Worm (Caenorhabditis elegans) whole organism, L4 larva: ENCODE data around the gene pap-2.

ENCODE experiments used
- D1046.2 ChIP-seq: fragments of 200-800 bp; sonication (Bioruptor generic); IDR thresholded peaks from 2 replicates; pipeline ENCODE4 v1.3.6; 2022; ENCODE audit warnings: missing genetic modification characterization, missing compliant biosample characterization
- F10B5.3 ChIP-seq: sonication (generic microtip); optimal IDR thresholded peaks from 2 replicates; lab custom pipeline; 2016; ENCODE audit warnings: mild to moderate bottlenecking, missing genetic modification characterization, missing compliant biosample characterization
- F26F4.8 ChIP-seq: fragments of 200-800 bp; sonication (Bioruptor generic); conservative IDR thresholded peaks from 2 replicates; pipeline ENCODE4 v1.3.6; 2022; ENCODE audit warnings: missing genetic modification characterization, missing compliant biosample characterization
- F37D6.2 ChIP-seq: sonication (generic microtip); optimal IDR thresholded peaks from 2 replicates; lab custom pipeline; 2016; ENCODE audit warnings: mild to moderate bottlenecking, missing genetic modification characterization, missing compliant biosample characterization
- Y75B8A.6 ChIP-seq: fragments of 200-800 bp; sonication (Bioruptor generic); IDR thresholded peaks from 2 replicates; pipeline ENCODE4 v1.3.6; 2022; ENCODE audit warnings: missing genetic modification reagents, missing genetic modification characterization, missing compliant biosample characterization
- ama-1 ChIP-seq: fragments of 150-350 bp; optimal IDR thresholded peaks from 2 replicates; lab custom pipeline; 2014; ENCODE audit warnings: inconsistent platforms, mixed read lengths
- arid-1 ChIP-seq: fragments of 200-800 bp; sonication (Bioruptor generic); conservative IDR thresholded peaks from 2 replicates; pipeline ENCODE4 v1.3.6; 2022; ENCODE audit warnings: missing genetic modification reagents, missing genetic modification characterization, missing compliant biosample characterization
- attf-4 ChIP-seq: sonication (generic microtip); optimal IDR thresholded peaks from 3 replicates; lab custom pipeline; 2017; ENCODE audit warnings: missing biosample characterization, missing genetic modification characterization
- ceh-28 ChIP-seq: fragments of 150-350 bp; optimal IDR thresholded peaks from 2 replicates; lab custom pipeline; 2014; ENCODE audit warnings: missing biosample characterization, missing genetic modification reagents, missing genetic modification characterization
- ceh-32 ChIP-seq: sonication (generic microtip); optimal IDR thresholded peaks from 2 replicates; lab custom pipeline; 2016; ENCODE audit warnings: mild to moderate bottlenecking, missing genetic modification characterization, missing compliant biosample characterization; ENCODE audit not compliant: poor library complexity
- cey-2 ChIP-seq: sonication (generic microtip); optimal IDR thresholded peaks from 3 replicates; lab custom pipeline; 2017; ENCODE audit warnings: missing genetic modification characterization, mild to moderate bottlenecking, missing compliant biosample characterization, antibody characterized with exemption, borderline replicate concordance; ENCODE audit not compliant: insufficient read depth
- daf-12 ChIP-seq: fragments of 150-350 bp; optimal IDR thresholded peaks from 2 replicates; lab custom pipeline; 2014; ENCODE audit warnings: missing biosample characterization, missing genetic modification reagents, missing genetic modification characterization
- daf-16 ChIP-seq, 3 experiments: sonication (generic microtip); optimal IDR thresholded peaks; 2 replicates each; lab custom pipeline; 2016 to 2017; ENCODE audit warnings: missing genetic modification characterization in 3 of 3, missing genetic modification reagents in 3 of 3, mild to moderate bottlenecking in 2 of 3, missing compliant biosample characterization in 2 of 3, missing biosample characterization in 1 of 3, moderate library complexity in 1 of 3
- daf-19 ChIP-seq: fragments of 200-800 bp; sonication (Bioruptor generic); conservative IDR thresholded peaks from 2 replicates; pipeline ENCODE4 v1.3.6; 2022; ENCODE audit warnings: missing genetic modification characterization, missing compliant biosample characterization
- dmd-6 ChIP-seq: fragments of 200-800 bp; sonication (Bioruptor generic); IDR thresholded peaks from 2 replicates; pipeline ENCODE4 v1.3.6; 2022; ENCODE audit warnings: missing genetic modification reagents, missing genetic modification characterization, missing compliant biosample characterization
- duxl-1 ChIP-seq: sonication (generic microtip); optimal IDR thresholded peaks from 2 replicates; lab custom pipeline; 2016; ENCODE audit warnings: mild to moderate bottlenecking, missing genetic modification characterization, moderate library complexity, missing compliant biosample characterization; ENCODE audit not compliant: poor library complexity
- dve-1 ChIP-seq: sonication (generic microtip); optimal IDR thresholded peaks from 2 replicates; lab custom pipeline; 2017; ENCODE audit warnings: antibody characterized with exemption, mild to moderate bottlenecking, missing genetic modification characterization, missing compliant biosample characterization; ENCODE audit not compliant: insufficient read depth
- fkh-10 ChIP-seq: fragments of 150-350 bp; optimal IDR thresholded peaks from 2 replicates; lab custom pipeline; 2014; ENCODE audit warnings: missing biosample characterization, missing genetic modification reagents, missing genetic modification characterization
- fos-1 ChIP-seq: fragments of 150-350 bp; optimal IDR thresholded peaks from 2 replicates; lab custom pipeline; 2014; ENCODE audit warnings: missing biosample characterization, missing genetic modification characterization
- hlh-30 ChIP-seq: sonication (generic microtip); optimal IDR thresholded peaks from 2 replicates; lab custom pipeline; 2017; ENCODE audit warnings: antibody characterized with exemption, mild to moderate bottlenecking, missing genetic modification characterization, missing compliant biosample characterization; ENCODE audit not compliant: insufficient read depth
- hmg-1.1 ChIP-seq: fragments of 200-800 bp; sonication (Bioruptor generic); IDR thresholded peaks from 2 replicates; pipeline ENCODE4 v1.3.6; 2022; ENCODE audit warnings: missing genetic modification reagents, missing genetic modification characterization, missing compliant biosample characterization
- lim-7 ChIP-seq: fragments of 200-800 bp; sonication (Bioruptor generic); IDR thresholded peaks from 2 replicates; pipeline ENCODE4 v1.3.6; 2022; ENCODE audit warnings: missing genetic modification characterization, missing compliant biosample characterization
- lin-13 ChIP-seq: fragments of 150-350 bp; optimal IDR thresholded peaks from 2 replicates; lab custom pipeline; 2014; ENCODE audit warnings: missing biosample characterization, missing genetic modification reagents, missing genetic modification characterization
- lin-15B ChIP-seq: fragments of 150-350 bp; sonication (generic microtip); optimal IDR thresholded peaks from 3 replicates; lab custom pipeline; 2014; ENCODE audit warnings: missing biosample characterization, missing genetic modification characterization
- lin-29 ChIP-seq: fragments of 200-800 bp; sonication (Bioruptor generic); IDR thresholded peaks from 2 replicates; pipeline ENCODE4 v1.3.6; 2022; ENCODE audit warnings: missing genetic modification reagents, missing genetic modification characterization, missing compliant biosample characterization
- lin-38 ChIP-seq: fragments of 200-800 bp; sonication (Bioruptor generic); IDR thresholded peaks from 2 replicates; pipeline ENCODE4 v1.3.6; 2022; ENCODE audit warnings: missing genetic modification reagents, missing genetic modification characterization, missing compliant biosample characterization
- lin-39 ChIP-seq: fragments of 150-350 bp; optimal IDR thresholded peaks from 2 replicates; lab custom pipeline; 2014; ENCODE audit warnings: missing biosample characterization, missing genetic modification reagents, missing genetic modification characterization
- lsy-2 ChIP-seq, 2 experiments: fragments of 150-350 bp in 1 of 2; sonication (generic microtip) in 1 of 2; optimal IDR thresholded peaks; 2 replicates each; lab custom pipeline; 2014 to 2017; ENCODE audit warnings: missing biosample characterization in 2 of 2, missing genetic modification characterization in 2 of 2
- madf-5 ChIP-seq, 2 experiments: fragments of 200-800 bp; sonication (Bioruptor generic); IDR thresholded peaks; 2 replicates each; pipeline ENCODE4 v1.3.6; 2022; ENCODE audit warnings: missing compliant biosample characterization in 2 of 2, missing genetic modification characterization in 2 of 2
- madf-9 ChIP-seq: fragments of 200-800 bp; sonication (Bioruptor generic); conservative IDR thresholded peaks from 2 replicates; pipeline ENCODE4 v1.3.6; 2022; ENCODE audit warnings: missing genetic modification reagents, missing genetic modification characterization, missing compliant biosample characterization
- mdl-1 ChIP-seq, 2 experiments: fragments of 150-350 bp in 1 of 2; sonication (generic microtip) in 1 of 2; optimal IDR thresholded peaks; 2 replicates each; lab custom pipeline; 2014 to 2017; ENCODE audit warnings: missing biosample characterization in 2 of 2, missing genetic modification characterization in 2 of 2
- nhr-102 ChIP-seq: sonication (generic microtip); optimal IDR thresholded peaks from 2 replicates; lab custom pipeline; 2016; ENCODE audit warnings: mild to moderate bottlenecking, missing genetic modification characterization, moderate library complexity, missing compliant biosample characterization
- nhr-28 ChIP-seq: fragments of 150-350 bp; optimal IDR thresholded peaks from 2 replicates; lab custom pipeline; 2014; ENCODE audit warnings: missing biosample characterization, missing genetic modification characterization
- nhr-42 ChIP-seq: fragments of 200-800 bp; sonication (Bioruptor generic); IDR thresholded peaks from 2 replicates; pipeline ENCODE4 v1.3.6; 2022; ENCODE audit warnings: missing genetic modification characterization, missing compliant biosample characterization
- nhr-6 ChIP-seq: fragments of 150-350 bp; optimal IDR thresholded peaks from 2 replicates; lab custom pipeline; 2014; ENCODE audit warnings: missing biosample characterization, missing genetic modification characterization
- nhr-77 ChIP-seq: fragments of 150-350 bp; optimal IDR thresholded peaks from 2 replicates; lab custom pipeline; 2014; ENCODE audit warnings: missing biosample characterization, missing genetic modification characterization
- pha-4 ChIP-seq, 2 experiments: fragments of 150-350 bp in 1 of 2; fragments of 200-800 bp in 1 of 2; sonication (Bioruptor generic) in 1 of 2; IDR thresholded peaks in 1 of 2; optimal IDR thresholded peaks in 1 of 2; 2 replicates each; pipeline versions ENCODE4 v1.3.6 to Lab custom; 2014 to 2022; ENCODE audit warnings: missing genetic modification characterization in 2 of 2, missing genetic modification reagents in 2 of 2, missing biosample characterization in 1 of 2, missing compliant biosample characterization in 1 of 2
- pqm-1 ChIP-seq: sonication (generic microtip); optimal IDR thresholded peaks from 2 replicates; lab custom pipeline; 2017; ENCODE audit warnings: missing biosample characterization, missing genetic modification characterization
- saeg-2 ChIP-seq: fragments of 200-800 bp; sonication (Bioruptor generic); IDR thresholded peaks from 2 replicates; pipeline ENCODE4 v1.3.6; 2022; ENCODE audit warnings: missing genetic modification reagents, missing genetic modification characterization, missing compliant biosample characterization
- sdz-12 ChIP-seq: fragments of 200-800 bp; sonication (Bioruptor generic); optimal IDR thresholded peaks from 2 replicates; lab custom pipeline; 2018; ENCODE audit warnings: mild to moderate bottlenecking, missing genetic modification characterization, missing compliant biosample characterization
- set-16 ChIP-seq: fragments of 200-800 bp; sonication (Bioruptor generic); IDR thresholded peaks from 2 replicates; pipeline ENCODE4 v1.3.6; 2022; ENCODE audit warnings: missing genetic modification reagents, missing genetic modification characterization, missing compliant biosample characterization
- spr-1 ChIP-seq: sonication (generic microtip); optimal IDR thresholded peaks from 2 replicates; lab custom pipeline; 2016; ENCODE audit warnings: mild to moderate bottlenecking, missing genetic modification characterization, missing compliant biosample characterization
- spr-3 ChIP-seq: fragments of 200-800 bp; sonication (Bioruptor generic); optimal IDR thresholded peaks from 2 replicates; lab custom pipeline; 2018; ENCODE audit warnings: mild to moderate bottlenecking, missing genetic modification characterization, missing compliant biosample characterization
- unc-130 ChIP-seq: sonication (generic microtip); optimal IDR thresholded peaks from 2 replicates; lab custom pipeline; 2016; ENCODE audit warnings: missing genetic modification reagents, missing genetic modification characterization, missing compliant biosample characterization
- unc-62 ChIP-seq, 3 experiments: fragments of 150-350 bp in 1 of 3; sonication (generic microtip); optimal IDR thresholded peaks in 2 of 3; peaks in 1 of 3; 1 replicate in 1 of 3; 2 replicates in 2 of 3; lab custom pipeline; 2014 to 2017; ENCODE audit warnings: missing biosample characterization in 3 of 3, missing genetic modification characterization in 3 of 3, missing genetic modification reagents in 3 of 3, missing genotype in 1 of 3
- zag-1 ChIP-seq: fragments of 150-350 bp; optimal IDR thresholded peaks from 2 replicates; lab custom pipeline; 2014; ENCODE audit warnings: missing biosample characterization, missing genetic modification characterization
- ztf-11 ChIP-seq: fragments of 150-350 bp; optimal IDR thresholded peaks from 2 replicates; lab custom pipeline; 2014; ENCODE audit warnings: missing biosample characterization, missing genetic modification characterization

pap-2 gene

ce11 chrII:9604685-9605084, 4.5 kb downstream of the pap-2 start:
- TF ChIP-seq lin-15B (tag; lab: Kevin White, UChicago) = no peak
- TF ChIP-seq lin-13 (GFP tag; lab: Kevin White, UChicago) = no peak
- TF ChIP-seq Y75B8A.6 (GFP tag; lab: Robert Waterston, UW) = no peak
- TF ChIP-seq set-16 (GFP tag; lab: Robert Waterston, UW) = no peak
- peak; percentile 37 for TF ChIP-seq pqm-1 (tag; lab: Kevin White, UChicago)
- TF ChIP-seq lim-7 (GFP tag; lab: Robert Waterston, UW) = no peak
- TF ChIP-seq sdz-12 (GFP tag; lab: Kevin White, UChicago) = no peak
- TF ChIP-seq pha-4 (GFP tag; IDR thresholded peaks at IDR 0.05; lab: Robert Waterston, UW) = no peak
- no peak for TF ChIP-seq pha-4 (tag; optimal IDR thresholded peaks at IDR 0.05; lab: Kevin White, UChicago)
- no peak for TF ChIP-seq F26F4.8
- TF ChIP-seq lin-38 (GFP tag; lab: Robert Waterston, UW) = no peak
- peak; percentile 25 for TF ChIP-seq hlh-30 (tag; lab: Kevin White, UChicago)
- no peak for TF ChIP-seq F10B5.3 (tag; lab: Kevin White, UChicago)
- TF ChIP-seq lsy-2 (tag; optimal IDR thresholded peaks at IDR 0.05; lab: Kevin White, UChicago) = peak in 1 of 2 experiments; percentile 4
- peak; percentile 52; the same call in 1 of the 2 replicates for TF ChIP-seq dmd-6 (GFP tag; lab: Robert Waterston, UW)
- peak; percentile 15 for TF ChIP-seq nhr-77 (tag; lab: Kevin White, UChicago)
- TF ChIP-seq daf-16 (GFP tag; optimal IDR thresholded peaks at IDR 0.05; lab: Kevin White, UChicago) = no peak
- TF ChIP-seq daf-16 (tag; optimal IDR thresholded peaks at IDR 0.05; lab: Kevin White, UChicago) = peak; percentile 47
- TF ChIP-seq nhr-28 = peak; percentile 40

ce11 chrII:9604063-9604462, 5.1 kb downstream of the pap-2 start:
- no peak for TF ChIP-seq nhr-42 (GFP tag; lab: Robert Waterston, UW)
- peak in 1 of 2 experiments; percentile 69 for TF ChIP-seq unc-62 (GFP tag; optimal IDR thresholded peaks at IDR 0.05 in 1 of 2; lab: Kevin White, UChicago)
- TF ChIP-seq unc-62 (tag; optimal IDR thresholded peaks at IDR 0.05; lab: Kevin White, UChicago) = no peak
- no peak for TF ChIP-seq madf-9 (GFP tag; lab: Robert Waterston, UW)
- TF ChIP-seq daf-19 (GFP tag; lab: Robert Waterston, UW) = no peak
- TF ChIP-seq daf-12 (tag; lab: Kevin White, UChicago) = no peak
- no peak for TF ChIP-seq lin-13 (GFP tag; lab: Kevin White, UChicago)
- no peak for TF ChIP-seq hmg-1.1 (GFP tag; lab: Robert Waterston, UW)
- TF ChIP-seq lin-39 = no peak
- no peak for TF ChIP-seq lin-29 (GFP tag; lab: Robert Waterston, UW)
- no peak for TF ChIP-seq fkh-10 (GFP tag; lab: Kevin White, UChicago)
- TF ChIP-seq set-16 (GFP tag; lab: Robert Waterston, UW) = no peak
- peak; percentile 24 for TF ChIP-seq hlh-30 (tag; lab: Kevin White, UChicago)
- TF ChIP-seq attf-4 (tag; lab: Kevin White, UChicago) = no peak
- TF ChIP-seq ceh-28 = no peak
- no peak for TF ChIP-seq D1046.2 (GFP tag; lab: Robert Waterston, UW)
- no peak for TF ChIP-seq arid-1 (GFP tag; lab: Robert Waterston, UW)
- no peak for TF ChIP-seq ceh-32 (tag; lab: Kevin White, UChicago)
- TF ChIP-seq lsy-2 (tag; optimal IDR thresholded peaks at IDR 0.05; lab: Kevin White, UChicago) = no peak
- TF ChIP-seq nhr-28 = peak; percentile 82
- no peak for TF ChIP-seq cey-2 (tag; lab: Kevin White, UChicago)
- TF ChIP-seq F37D6.2 = no peak
- TF ChIP-seq duxl-1 = no peak
- no peak for TF ChIP-seq spr-1 (tag; lab: Kevin White, UChicago)
- TF ChIP-seq fos-1 (tag; lab: Kevin White, UChicago) = no peak
- no peak for TF ChIP-seq ztf-11
- no peak for TF ChIP-seq nhr-102 (tag; lab: Kevin White, UChicago)
- no peak for TF ChIP-seq ama-1 (lab: Kevin White, UChicago)
- TF ChIP-seq pha-4 (GFP tag; IDR thresholded peaks at IDR 0.05; lab: Robert Waterston, UW) = no peak
- no peak for TF ChIP-seq pha-4 (tag; optimal IDR thresholded peaks at IDR 0.05; lab: Kevin White, UChicago)
- TF ChIP-seq madf-5 (GFP tag; IDR thresholded peaks at IDR 0.05; lab: Robert Waterston, UW) = no peak
- no peak for TF ChIP-seq zag-1 (tag; lab: Kevin White, UChicago)
- TF ChIP-seq dve-1 (tag; lab: Kevin White, UChicago) = peak; percentile 73
- TF ChIP-seq saeg-2 = no peak
- TF ChIP-seq nhr-6 (tag; lab: Kevin White, UChicago) = no peak
- no peak for TF ChIP-seq unc-130 (GFP tag; lab: Kevin White, UChicago)
- TF ChIP-seq spr-3 (GFP tag; lab: Kevin White, UChicago) = no peak
- peak in 1 of 2 experiments; percentile 41 for TF ChIP-seq mdl-1 (tag; optimal IDR thresholded peaks at IDR 0.05; lab: Kevin White, UChicago)
